Worm (Caenorhabditis elegans) whole organism, early embryonic: ENCODE measurements around the gene Y54G2A.26.

Experiments
- ama-1 ChIP-seq: fragments of 150-350 bp; optimal IDR thresholded peaks from 2 replicates; lab custom pipeline; 2014
- flt-1 ChIP-seq: fragments of 200-800 bp; sonication (Bioruptor generic); IDR thresholded peaks from 2 replicates; pipeline ENCODE4 v1.3.6; 2022; ENCODE audit warnings: missing genetic modification characterization, missing compliant biosample characterization
- hmg-4 ChIP-seq: fragments of 200-800 bp; sonication (Bioruptor generic); optimal IDR thresholded peaks from 2 replicates; lab custom pipeline; 2018; ENCODE audit warnings: mild to moderate bottlenecking, missing genetic modification characterization, missing compliant biosample characterization
- tbx-37 ChIP-seq: fragments of 200-800 bp; sonication (Bioruptor generic); conservative IDR thresholded peaks from 2 replicates; pipeline ENCODE4 v1.3.6; 2022; ENCODE audit warnings: missing genetic modification reagents, missing genetic modification characterization, missing compliant biosample characterization

DNA sequence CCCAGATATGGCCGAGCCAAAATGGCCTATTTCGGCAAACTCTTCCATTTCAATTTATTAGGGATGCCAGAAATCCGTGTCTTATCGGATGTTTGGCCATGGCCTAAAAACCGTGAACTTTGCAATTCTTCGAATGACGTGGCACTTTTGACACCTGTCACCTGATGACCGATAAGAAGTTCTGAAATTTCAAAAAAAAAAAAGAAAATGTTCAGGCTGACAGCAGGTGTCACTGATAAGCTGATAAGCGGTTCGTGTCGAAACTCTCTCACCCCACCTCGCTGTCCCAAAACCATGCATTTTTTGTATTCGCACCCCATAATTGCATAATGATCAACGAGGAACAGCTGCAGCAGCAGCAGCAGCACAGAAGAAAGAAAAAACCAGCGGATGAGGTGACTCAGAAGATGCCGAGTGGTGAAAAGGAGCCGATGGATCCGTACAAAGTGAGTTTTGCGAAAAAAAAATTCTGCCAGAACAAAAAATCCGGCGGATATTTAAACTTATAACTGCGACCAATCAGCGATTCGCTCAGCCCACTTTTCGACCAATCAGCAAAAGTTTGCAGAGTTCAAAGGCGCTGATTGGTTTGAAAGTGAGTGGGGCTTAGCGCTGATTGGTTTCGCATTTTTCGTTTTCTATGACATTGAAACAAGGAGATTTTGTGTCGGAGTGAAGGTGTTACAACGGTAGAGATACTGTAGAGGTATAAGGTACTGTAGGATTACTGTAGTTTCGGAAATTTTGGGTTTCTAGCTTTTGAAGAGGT, 17.3 kb upstream of the Y54G2A.26 start, which contains the start of the genes Y54G2A.28 and vrp-1:
- TF ChIP-seq ama-1 (lab: Kevin White, UChicago) (no peak), flt-1 (GFP tag; lab: Robert Waterston, UW) (no peak), hmg-4 (GFP tag; lab: Kevin White, UChicago) (no peak), tbx-37 (no peak)
